Fruit fly (Drosophila melanogaster): Measurements from ENCODE around the gene slp2.

Gene slp2

DNA sequence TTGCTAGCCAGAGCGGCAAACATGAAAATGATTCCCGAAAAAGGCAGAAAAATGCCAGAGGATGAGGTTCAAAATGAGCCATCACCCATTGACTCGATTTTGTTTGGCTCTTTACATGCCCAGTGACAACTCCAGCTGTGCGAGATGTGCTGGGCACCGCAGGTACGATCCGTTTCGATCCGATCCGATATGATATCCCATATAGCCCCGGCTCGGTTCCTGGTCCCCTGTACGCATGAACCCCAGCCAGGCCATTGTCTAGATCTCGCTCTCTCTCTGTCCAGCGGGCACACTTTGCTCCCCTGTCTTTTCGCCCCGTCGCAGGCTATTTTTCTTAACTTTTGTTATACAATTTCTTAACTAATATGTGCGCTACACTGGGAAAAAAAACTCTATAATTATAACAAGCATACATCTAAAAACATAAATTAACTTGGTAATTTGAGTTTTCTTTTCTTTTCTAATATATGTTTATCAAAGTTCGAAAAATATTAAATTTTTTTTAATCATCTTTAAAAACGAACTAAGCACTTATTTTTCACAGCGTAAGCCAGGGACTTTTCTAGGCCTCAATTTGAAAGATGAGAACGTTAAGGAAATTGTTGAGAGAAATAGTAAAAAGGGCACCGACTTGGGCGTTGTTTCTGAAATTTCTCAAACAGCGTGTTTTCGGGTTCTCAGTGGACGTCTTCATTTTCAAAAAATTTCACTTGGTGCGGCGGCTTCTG lies 9.1 kb upstream of the slp2 start (continued):
- TF ChIP-seq CG6175 (GFP tag; IDR thresholded peaks at IDR 0.05) (no peak), Six4 (GFP tag; optimal IDR thresholded peaks at IDR 0.05) (peak; percentile 67), CG11695 (GFP tag; IDR thresholded peaks at IDR 0.05) (peak; percentile 61; the same call in 2 of the 3 replicates), CG3847 (GFP tag; IDR thresholded peaks at IDR 0.05) (no peak), CG12104 (GFP tag; optimal IDR thresholded peaks at IDR 0.05) (peak; percentile 71), hb (GFP tag; IDR thresholded peaks at IDR 0.05; ENCODE audit: partially characterized antibody) (no peak), CG13123 (GFP tag; optimal IDR thresholded peaks at IDR 0.05) (peak; percentile 23), CHES-1-like (GFP tag; optimal IDR thresholded peaks at IDR 0.05) (peak; percentile 46), Usf (GFP tag; optimal IDR thresholded peaks at IDR 0.05) (peak; percentile 66), Hand (GFP tag; optimal IDR thresholded peaks at IDR 0.05) (no peak), CG2875 (GFP tag; optimal IDR thresholded peaks at IDR 0.05) (peak; percentile 42), Aef1 (GFP tag; IDR thresholded peaks at IDR 0.05) (no peak), CG3281 (GFP tag; optimal IDR thresholded peaks at IDR 0.05) (no peak), CG32772 (GFP tag; IDR thresholded peaks at IDR 0.05) (no peak), lilli (GFP tag; optimal IDR thresholded peaks at IDR 0.05) (peak; percentile 48), az2 (GFP tag; optimal IDR thresholded peaks at IDR 0.05) (peak; percentile 74), CG17802 (tag; optimal IDR thresholded peaks at IDR 0.05) (no peak), ATbp (GFP tag; optimal IDR thresholded peaks at IDR 0.05) (no peak), CG4404 (GFP tag; IDR thresholded peaks at IDR 0.05) (peak; percentile 94), dmrt99B (tag; optimal IDR thresholded peaks at IDR 0.05) (peak; percentile 45), zen (tag; optimal IDR thresholded peaks at IDR 0.05) (peak; percentile 98), ftz-f1 (GFP tag; optimal IDR thresholded peaks at IDR 0.05) (no peak), croc (GFP tag; conservative IDR thresholded peaks at IDR 0.05) (peak; percentile 77), Spps (tag; optimal IDR thresholded peaks at IDR 0.05) (peak; percentile 90), scrt (GFP tag; optimal IDR thresholded peaks at IDR 0.05) (no peak), Xbp1 (GFP tag; optimal IDR thresholded peaks at IDR 0.05) (peak; percentile 42), Fer2 (tag; optimal IDR thresholded peaks at IDR 0.05) (no peak), CG10654 (GFP tag; optimal IDR thresholded peaks at IDR 0.05) (peak; percentile 59), ab (GFP tag; optimal IDR thresholded peaks at IDR 0.05) (no peak), CG15073 (GFP tag; optimal IDR thresholded peaks at IDR 0.05) (peak; percentile 21), CG15696 (tag; optimal IDR thresholded peaks at IDR 0.05) (peak; percentile 99), Lpt (GFP tag; optimal IDR thresholded peaks at IDR 0.05) (no peak), CG17328 (GFP tag; IDR thresholded peaks at IDR 0.05) (peak; percentile 87), CG34422 (GFP tag; IDR thresholded peaks at IDR 0.05) (no peak), CG17612 (GFP tag; IDR thresholded peaks at IDR 0.05) (no peak), esg (GFP tag; conservative IDR thresholded peaks at IDR 0.05) (0 out of 2 replicates have a peak, but pooled peaks have one; percentile 29), Asciz (GFP tag; optimal IDR thresholded peaks at IDR 0.05) (no peak), CG13424 (tag; optimal IDR thresholded peaks at IDR 0.05) (peak; percentile 75), HLH54F (GFP tag; optimal IDR thresholded peaks at IDR 0.05) (peak; percentile 21), CG8924 (tag; optimal IDR thresholded peaks at IDR 0.05) (peak; percentile 95), psq (GFP tag; optimal IDR thresholded peaks at IDR 0.05) (no peak), CG1603 (tag; optimal IDR thresholded peaks at IDR 0.05) (no peak), CG12942 (GFP tag; optimal IDR thresholded peaks at IDR 0.05) (peak; percentile 43), btn (GFP tag; optimal IDR thresholded peaks at IDR 0.05) (peak; percentile 26), Jarid2 (GFP tag; optimal IDR thresholded peaks at IDR 0.05) (no peak), tna (GFP tag; IDR thresholded peaks at IDR 0.05; ENCODE audit: partially characterized antibody) (no peak), repo (GFP tag; optimal IDR thresholded peaks at IDR 0.05) (no peak), ems (GFP tag; optimal IDR thresholded peaks at IDR 0.05) (no peak), Dfd (GFP tag; optimal IDR thresholded peaks at IDR 0.05) (no peak), mld (GFP tag; IDR thresholded peaks at IDR 0.05; ENCODE audit: partially characterized antibody) (no peak)
